Fruit fly (Drosophila melanogaster) whole organism, larva: ENCODE measurements around the gene Hex-t2.
A peak's percentile ranks its signal among the peaks of the same experiment; 100 is the strongest.

ENCODE experiments used
- noc ChIP-seq: fragments of 200-800 bp; sonication (Bioruptor generic); optimal IDR thresholded peaks from 3 replicates; lab custom pipeline; 2019; ENCODE audit warnings: missing biosample characterization, mild to moderate bottlenecking, missing genetic modification characterization, moderate library complexity

Gene Hex-t2

DNA sequence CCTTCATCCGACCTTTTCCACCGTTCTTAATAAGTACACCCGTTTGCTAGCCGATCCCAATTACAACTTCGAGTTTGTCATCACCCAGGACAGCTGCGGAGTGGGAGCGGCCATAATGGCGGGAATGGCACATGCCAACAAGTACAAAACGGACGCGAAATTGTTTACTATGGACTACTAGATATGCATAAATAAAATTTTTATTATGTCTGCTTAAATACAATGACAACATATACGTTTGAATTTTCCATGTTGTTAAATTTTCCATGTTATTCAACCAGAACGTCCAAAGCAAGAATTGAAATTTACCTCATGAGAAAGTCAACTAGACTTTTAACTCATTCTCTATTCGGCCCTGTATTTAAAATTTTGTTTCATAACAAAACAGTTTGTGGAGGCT, at the start of gene Hex-t2:
Gene Hex-t2, plus strand, starts transcription at position 301 of the 400 bp plus-strand sequence.
- no peak for TF ChIP-seq noc (tag; lab: Kevin White, UChicago)

DNA sequence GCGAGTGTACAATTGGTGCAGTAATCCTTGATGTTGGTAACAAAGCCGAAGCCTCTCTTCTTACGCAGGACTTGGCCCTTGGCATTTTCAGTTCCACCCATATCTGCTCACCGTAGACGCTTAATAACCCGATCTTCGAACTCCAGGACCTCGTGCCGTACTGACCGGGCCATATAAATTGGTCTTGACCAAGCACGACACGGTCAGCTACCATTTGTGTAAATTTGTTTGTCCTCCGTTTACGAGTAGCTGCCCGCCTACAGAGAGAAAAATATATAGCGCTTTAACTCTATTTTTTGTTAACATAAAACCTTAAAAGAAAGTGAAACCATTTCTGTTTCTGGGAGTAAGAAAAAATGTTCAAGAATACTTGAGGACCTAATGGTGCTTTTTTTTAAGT, 46.9 kb upstream of the Hex-t2 start, which contains the start of gene ppk15:
Gene ppk15, minus strand, starts transcription at position 101 of the 400 bp plus-strand sequence.
- no peak for TF ChIP-seq noc (tag; lab: Kevin White, UChicago)

- no peak for TF ChIP-seq noc (tag; lab: Kevin White, UChicago)
Measured at dm6 chr3R:26409780-26410179, 40.7 kb upstream of the Hex-t2 start.

- TF ChIP-seq noc (tag; lab: Kevin White, UChicago), result no peak
Measured at dm6 chr3R:26413788-26414187, 36.7 kb upstream of the Hex-t2 start, which contains the start of gene Ald2. TSS of gene Ald2 (plus strand) at chr3R:26414088.

- TF ChIP-seq noc (tag; lab: Kevin White, UChicago), result no peak
Measured at dm6 chr3R:26425005-26425404, 25.5 kb upstream of the Hex-t2 start, which contains the start of gene CG6503. TSS of gene CG6503 (minus strand) at chr3R:26425105.

dm6 chr3R:26425681-26426080, 24.8 kb upstream of the Hex-t2 start, which contains the start of gene CG34291:
TSS of gene CG34291 (minus strand) at chr3R:26425781.
- TF ChIP-seq noc (tag; lab: Kevin White, UChicago), result no peak

DNA sequence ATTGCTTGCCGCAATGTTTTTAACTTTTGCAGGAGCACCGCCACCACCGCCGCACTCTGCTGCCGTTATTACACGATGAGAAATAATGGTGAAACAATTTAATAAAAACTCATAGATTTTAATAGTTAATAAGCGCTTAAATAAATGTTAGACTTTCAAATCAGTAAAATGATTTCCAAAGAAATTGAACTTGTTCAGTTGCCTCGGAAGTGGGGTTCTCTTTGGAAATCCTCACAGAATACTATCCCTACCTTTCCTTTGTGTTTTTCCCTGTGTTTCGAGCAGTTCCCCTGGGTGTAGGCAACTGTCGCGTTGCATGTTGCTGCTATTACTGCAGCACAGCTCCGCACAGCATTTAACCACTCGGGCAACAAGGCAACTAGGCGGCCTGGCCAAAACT, 22.3 kb upstream of the Hex-t2 start:
- TF ChIP-seq noc (tag; lab: Kevin White, UChicago), result no peak

dm6 chr3R:26429619-26430018, 20.9 kb upstream of the Hex-t2 start:
- no peak for TF ChIP-seq noc (tag; lab: Kevin White, UChicago)

DNA sequence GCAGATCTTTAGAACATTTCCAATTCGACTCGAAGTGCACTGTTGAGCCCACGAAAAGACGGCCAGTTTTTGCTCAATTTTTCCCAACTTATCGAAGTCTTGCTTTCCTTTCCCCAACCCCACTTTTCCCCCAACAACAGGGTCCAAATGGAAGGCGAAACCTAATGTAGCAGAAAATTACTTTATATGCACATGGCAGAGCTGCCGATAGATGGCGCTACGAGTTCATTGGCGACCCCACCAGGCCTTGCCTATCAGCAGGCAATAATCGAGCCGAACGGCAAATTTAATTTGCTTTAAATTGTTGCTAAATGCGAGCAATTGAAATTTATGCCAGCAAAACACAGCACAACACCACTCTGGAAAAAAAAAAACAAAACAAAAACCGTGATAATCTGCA, 17.9 kb upstream of the Hex-t2 start:
- TF ChIP-seq noc (tag; lab: Kevin White, UChicago), result no peak

- TF ChIP-seq noc (tag; lab: Kevin White, UChicago), result no peak
Measured at dm6 chr3R:26432978-26433377, 17.5 kb upstream of the Hex-t2 start.

- no peak for TF ChIP-seq noc (tag; lab: Kevin White, UChicago)
Measured at dm6 chr3R:26433743-26434142, 16.7 kb upstream of the Hex-t2 start.

DNA sequence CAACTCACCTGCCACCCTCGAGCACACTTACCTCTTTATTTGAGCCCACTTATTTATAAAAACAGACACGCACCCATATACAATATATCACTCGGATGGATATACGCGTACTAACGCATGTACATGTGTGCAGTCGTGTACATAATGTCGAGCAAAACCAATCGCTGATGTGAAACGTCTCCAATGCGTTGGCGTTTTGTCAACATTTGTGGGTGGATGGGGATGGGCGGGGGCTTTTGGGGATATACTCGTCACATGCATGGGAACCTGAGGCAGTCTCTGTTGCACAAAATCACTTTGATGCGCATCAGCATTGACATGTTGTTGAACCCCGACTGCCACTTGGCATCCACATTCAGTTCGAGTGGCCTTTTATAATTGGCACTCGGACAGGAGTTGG, 14.5 kb upstream of the Hex-t2 start:
- TF ChIP-seq noc (tag; lab: Kevin White, UChicago), result no peak

dm6 chr3R:26436540-26436939, 13.9 kb upstream of the Hex-t2 start:
- no peak for TF ChIP-seq noc (tag; lab: Kevin White, UChicago)

DNA sequence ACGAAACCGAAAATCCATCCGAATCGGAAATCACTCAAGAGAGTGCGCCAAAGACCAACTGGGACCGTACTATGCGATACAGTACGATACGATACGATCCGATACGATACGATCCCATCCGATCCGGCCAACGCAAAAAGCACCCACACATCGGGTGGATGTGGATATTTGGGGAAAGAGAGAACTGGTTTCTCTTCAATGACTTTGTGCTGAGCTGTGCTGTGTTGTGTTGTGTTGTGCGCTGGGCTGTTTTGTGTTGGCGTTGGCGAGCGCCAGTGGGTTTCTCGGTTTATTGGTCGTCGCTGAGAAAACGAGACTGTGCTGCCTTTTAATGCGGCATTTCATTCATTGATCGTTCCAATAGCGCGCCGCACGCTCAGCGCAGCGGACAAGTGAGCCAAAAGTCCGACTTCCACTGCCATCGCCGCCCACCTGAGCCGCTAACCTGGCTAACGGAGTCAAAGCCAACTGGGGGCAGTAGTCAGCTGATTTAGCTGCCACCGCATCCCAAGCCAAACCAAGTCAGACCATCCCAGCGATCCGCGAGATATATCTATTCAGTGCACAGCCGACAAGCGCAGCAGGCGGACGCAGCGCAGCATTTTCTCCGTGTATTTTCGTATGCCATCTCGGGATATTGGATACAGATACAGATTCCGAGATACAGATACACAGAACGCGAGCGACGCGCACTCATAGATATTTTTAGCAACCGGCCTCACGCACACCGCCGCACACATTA, 9.8 kb upstream of the Hex-t2 start, which contains the start of gene tx:
Gene tx, plus strand, starts transcription at position 324 of the 742 bp plus-strand sequence.
- TF ChIP-seq noc (tag; lab: Kevin White, UChicago), result no peak

dm6 chr3R:26442609-26443180, 7.8 kb upstream of the Hex-t2 start:
- TF ChIP-seq noc (tag; lab: Kevin White, UChicago), result peak; percentile 39

DNA sequence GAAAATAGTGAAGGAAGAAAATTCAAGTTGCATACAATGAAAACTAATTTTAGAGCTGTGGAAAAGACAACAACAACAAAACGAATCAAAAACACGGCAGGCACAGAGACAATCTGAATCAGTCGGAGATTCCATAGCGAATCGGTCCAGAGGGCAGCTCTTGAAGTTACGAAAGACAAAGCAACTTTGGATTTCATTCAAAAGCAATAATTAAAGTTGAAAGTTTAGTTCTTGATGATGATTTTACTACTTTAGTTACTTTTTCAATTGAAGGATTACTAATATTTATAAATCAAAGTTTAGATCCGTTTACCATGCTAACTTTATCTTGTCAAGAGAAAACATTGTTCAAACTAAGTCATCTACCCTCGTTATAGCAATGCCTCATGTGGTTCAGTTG, 7.1 kb upstream of the Hex-t2 start:
- TF ChIP-seq noc (tag; lab: Kevin White, UChicago), result no peak
